Fruit fly (Drosophila melanogaster) whole organism, embryonic: Measurements from ENCODE around the gene ND-PDSW.
A peak's percentile ranks its signal among the peaks of the same experiment; 100 is the strongest.

Experiments
- CG10543 ChIP-seq: fragments of 200-800 bp; sonication (Bioruptor generic); optimal IDR thresholded peaks from 3 replicates; lab custom pipeline; 2017; ENCODE audit warnings: missing biosample characterization, mild to moderate bottlenecking, missing genetic modification characterization, moderate library complexity
- CG11085 ChIP-seq: fragments of 200-800 bp; sonication (Bioruptor generic); IDR thresholded peaks from 2 replicates; pipeline ENCODE4 v1.3.6; 2022; ENCODE audit warnings: missing biosample characterization, missing genetic modification characterization
- CG11560 ChIP-seq: fragments of 200-800 bp; sonication (Bioruptor generic); IDR thresholded peaks from 3 replicates; pipeline ENCODE4 v1.3.6; 2022; ENCODE audit warnings: missing biosample characterization, missing genetic modification characterization
- CG15479 ChIP-seq: fragments of 200-800 bp; sonication (Bioruptor generic); optimal IDR thresholded peaks from 3 replicates; lab custom pipeline; 2019; ENCODE audit warnings: missing biosample characterization, mild to moderate bottlenecking, missing genetic modification characterization, moderate library complexity
- H2.0 ChIP-seq: fragments of 200-800 bp; sonication (Bioruptor generic); IDR thresholded peaks from 2 replicates; pipeline ENCODE4 v1.3.6; 2022; ENCODE audit warnings: missing biosample characterization, missing genetic modification characterization
- MTF-1 ChIP-seq: fragments of 200-800 bp; sonication (Bioruptor generic); optimal IDR thresholded peaks from 2 replicates; lab custom pipeline; 2018; ENCODE audit warnings: missing biosample characterization, mild to moderate bottlenecking, missing genetic modification characterization, borderline replicate concordance
- Max ChIP-seq: fragments of 200-800 bp; sonication (Bioruptor generic); optimal IDR thresholded peaks from 2 replicates; lab custom pipeline; 2016; ENCODE audit warnings: missing biosample characterization, mild to moderate bottlenecking, missing genetic modification characterization

DNA sequence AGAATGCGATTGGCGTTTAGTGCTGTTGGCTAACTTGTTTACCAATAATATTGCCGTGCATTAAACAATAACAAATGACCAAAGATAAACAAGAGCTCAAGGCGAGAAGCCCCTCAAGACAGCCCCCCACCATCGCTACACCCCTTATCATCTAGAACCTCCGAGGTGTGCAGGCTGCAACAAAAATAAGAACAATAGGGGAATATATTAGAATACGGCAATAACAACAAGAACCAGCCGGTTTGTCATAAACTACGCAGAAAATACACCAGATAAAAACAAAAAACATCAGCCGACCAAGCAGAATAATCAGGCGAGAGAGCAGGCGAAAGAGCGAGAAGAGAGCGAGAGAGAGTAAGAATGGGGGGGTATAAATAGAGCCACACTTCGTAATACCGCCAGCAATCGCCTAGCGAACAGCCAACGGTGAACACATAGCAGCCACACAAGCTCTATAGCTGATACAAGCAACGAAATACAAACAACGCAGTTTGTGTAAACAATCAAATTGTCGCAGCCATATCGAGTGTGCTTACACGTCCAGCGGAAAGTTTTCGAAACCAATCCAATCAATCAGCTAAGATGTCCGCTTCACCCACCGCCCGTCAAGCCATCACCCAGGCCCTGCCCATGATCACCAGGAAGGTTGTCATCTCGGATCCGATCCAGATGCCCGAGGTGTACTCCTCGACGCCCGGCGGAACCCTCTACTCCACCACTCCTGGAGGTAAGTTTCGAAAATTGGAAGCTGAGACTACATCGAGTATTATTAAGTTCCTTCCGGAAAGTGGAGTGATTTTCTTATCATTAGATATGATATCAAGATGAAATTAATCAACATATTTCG, 12.3 kb downstream of the ND-PDSW start, which contains the start of gene Thor:
- TF ChIP-seq Max (GFP tag; lab: Kevin White, UChicago) (peak; percentile 49), H2.0 (GFP tag; lab: Robert Waterston, UW) (peak; percentile 66), CG11085 (peak; percentile 41; the same call in 1 of the 2 replicates), CG11560 (no peak), CG10543 (peak; percentile 94), MTF-1 (peak; percentile 86), CG15479 (GFP tag; lab: Kevin White, UChicago) (no peak)
